Worm (Caenorhabditis elegans) whole organism, young adult: ENCODE data around the gene hsp-12.2.

Source experiments
- B0336.3 ChIP-seq: fragments of 200-800 bp; sonication (Bioruptor generic); IDR thresholded peaks from 2 replicates; pipeline ENCODE4 v1.3.6; 2022; ENCODE audit warnings: missing genetic modification characterization, missing compliant biosample characterization
- C06A6.2 ChIP-seq: fragments of 200-800 bp; sonication (Bioruptor generic); conservative IDR thresholded peaks from 2 replicates; pipeline ENCODE4 v1.3.6; 2022; ENCODE audit warnings: missing genetic modification characterization, missing compliant biosample characterization
- F10E7.11 ChIP-seq: sonication (generic microtip); optimal IDR thresholded peaks from 2 replicates; lab custom pipeline; 2017; ENCODE audit warnings: mild to moderate bottlenecking, missing genetic modification characterization, moderate library complexity, missing compliant biosample characterization
- F23B12.7 ChIP-seq: sonication (generic microtip); optimal IDR thresholded peaks from 2 replicates; lab custom pipeline; 2017; ENCODE audit warnings: missing genetic modification characterization, mild to moderate bottlenecking, missing compliant biosample characterization, antibody characterized with exemption, moderate library complexity; ENCODE audit not compliant: insufficient read depth
- F37B4.10 ChIP-seq: fragments of 200-800 bp; sonication (Bioruptor generic); IDR thresholded peaks from 2 replicates; pipeline ENCODE4 v1.3.6; 2022; ENCODE audit warnings: missing genetic modification characterization, missing compliant biosample characterization
- F49E8.2 ChIP-seq: sonication (generic microtip); optimal IDR thresholded peaks from 3 replicates; lab custom pipeline; 2017; ENCODE audit warnings: missing genetic modification characterization, mild to moderate bottlenecking, missing compliant biosample characterization, antibody characterized with exemption, moderate library complexity; ENCODE audit not compliant: insufficient read depth
- F52B5.7 ChIP-seq: sonication (generic microtip); optimal IDR thresholded peaks from 2 replicates; lab custom pipeline; 2016; ENCODE audit warnings: mild to moderate bottlenecking, missing genetic modification characterization, missing compliant biosample characterization
- F57C9.4 ChIP-seq: sonication (generic microtip); optimal IDR thresholded peaks from 2 replicates; lab custom pipeline; 2017; ENCODE audit warnings: mild to moderate bottlenecking, missing genetic modification characterization, missing compliant biosample characterization
- K12H6.12 ChIP-seq: fragments of 200-800 bp; sonication (Bioruptor generic); optimal IDR thresholded peaks from 2 replicates; lab custom pipeline; 2018; ENCODE audit warnings: mild to moderate bottlenecking, missing genetic modification characterization, missing compliant biosample characterization
- T07F8.4 ChIP-seq: sonication (generic microtip); optimal IDR thresholded peaks from 2 replicates; lab custom pipeline; 2016; ENCODE audit warnings: mild to moderate bottlenecking, missing genetic modification characterization, moderate library complexity, missing compliant biosample characterization
- Y56A3A.18 ChIP-seq: fragments of 200-800 bp; sonication (Bioruptor generic); IDR thresholded peaks from 2 replicates; pipeline ENCODE4 v1.3.6; 2022; ENCODE audit warnings: missing genetic modification reagents, missing genetic modification characterization, missing compliant biosample characterization
- Y67H2A.10 ChIP-seq: fragments of 200-800 bp; sonication (Bioruptor generic); conservative IDR thresholded peaks from 2 replicates; pipeline ENCODE4 v1.3.6; 2022; ENCODE audit warnings: missing genetic modification reagents, missing genetic modification characterization, missing compliant biosample characterization
- akir-1 ChIP-seq: fragments of 200-800 bp; sonication (Bioruptor generic); optimal IDR thresholded peaks from 2 replicates; lab custom pipeline; 2018; ENCODE audit warnings: mild to moderate bottlenecking, missing genetic modification characterization, moderate library complexity, missing compliant biosample characterization
- aptf-3 ChIP-seq: fragments of 200-800 bp; sonication (Bioruptor generic); IDR thresholded peaks from 2 replicates; pipeline ENCODE4 v1.3.6; 2022; ENCODE audit warnings: missing genetic modification characterization, missing compliant biosample characterization
- attf-5 ChIP-seq: fragments of 200-800 bp; sonication (Bioruptor generic); optimal IDR thresholded peaks from 2 replicates; lab custom pipeline; 2018; ENCODE audit warnings: mild to moderate bottlenecking, missing genetic modification characterization, missing compliant biosample characterization
- attf-6 ChIP-seq: fragments of 200-800 bp; sonication (Bioruptor generic); IDR thresholded peaks from 2 replicates; pipeline ENCODE4 v1.3.6; 2022; ENCODE audit warnings: missing genetic modification reagents, missing genetic modification characterization, missing compliant biosample characterization
- bed-1 ChIP-seq: fragments of 200-800 bp; sonication (Bioruptor generic); IDR thresholded peaks from 2 replicates; pipeline ENCODE4 v1.3.6; 2022; ENCODE audit warnings: missing genetic modification reagents, missing genetic modification characterization, missing compliant biosample characterization
- cebp-2 ChIP-seq: fragments of 200-800 bp; sonication (Bioruptor generic); IDR thresholded peaks from 2 replicates; pipeline ENCODE4 v1.3.6; 2022; ENCODE audit warnings: missing genetic modification characterization, missing compliant biosample characterization
- ceh-40 ChIP-seq: fragments of 200-800 bp; sonication (Bioruptor generic); IDR thresholded peaks from 2 replicates; pipeline ENCODE4 v1.3.6; 2022; ENCODE audit warnings: missing genetic modification characterization, missing compliant biosample characterization
- ceh-91 ChIP-seq: fragments of 200-800 bp; sonication (Bioruptor generic); IDR thresholded peaks from 2 replicates; pipeline ENCODE4 v1.3.6; 2022; ENCODE audit warnings: missing genetic modification reagents, missing genetic modification characterization, missing compliant biosample characterization
- chd-7 ChIP-seq: sonication (generic microtip); optimal IDR thresholded peaks from 2 replicates; lab custom pipeline; 2016; ENCODE audit warnings: mild to moderate bottlenecking, missing genetic modification characterization, moderate library complexity, missing compliant biosample characterization
- die-1 ChIP-seq: sonication (generic microtip); optimal IDR thresholded peaks from 2 replicates; lab custom pipeline; 2016; ENCODE audit warnings: missing genotype, mild to moderate bottlenecking, missing genetic modification characterization, missing compliant biosample characterization
- egl-44 ChIP-seq: fragments of 200-800 bp; sonication (Bioruptor generic); IDR thresholded peaks from 2 replicates; pipeline ENCODE4 v1.3.6; 2022; ENCODE audit warnings: missing genetic modification reagents, missing genetic modification characterization, missing compliant biosample characterization
- egrh-3 ChIP-seq: fragments of 200-800 bp; sonication (Bioruptor generic); IDR thresholded peaks from 2 replicates; pipeline ENCODE4 v1.3.6; 2022; ENCODE audit warnings: missing genetic modification reagents, missing genetic modification characterization, missing compliant biosample characterization
- fkh-3 ChIP-seq: sonication (generic microtip); optimal IDR thresholded peaks from 2 replicates; lab custom pipeline; 2016; ENCODE audit warnings: mild to moderate bottlenecking, missing genetic modification characterization, missing compliant biosample characterization
- gei-17 ChIP-seq: fragments of 200-800 bp; sonication (Bioruptor generic); optimal IDR thresholded peaks from 2 replicates; lab custom pipeline; 2018; ENCODE audit warnings: mild to moderate bottlenecking, missing genetic modification characterization, missing compliant biosample characterization
- hlh-12 ChIP-seq: sonication (generic microtip); optimal IDR thresholded peaks from 2 replicates; lab custom pipeline; 2016; ENCODE audit warnings: missing genetic modification characterization, missing compliant biosample characterization
- hmg-1.2 ChIP-seq: fragments of 200-800 bp; sonication (Bioruptor generic); IDR thresholded peaks from 2 replicates; pipeline ENCODE4 v1.3.6; 2022; ENCODE audit warnings: missing genetic modification reagents, missing genetic modification characterization, missing compliant biosample characterization
- hrde-1 ChIP-seq: sonication (generic microtip); optimal IDR thresholded peaks from 2 replicates; lab custom pipeline; 2016; ENCODE audit warnings: missing genetic modification characterization, mild to moderate bottlenecking, missing compliant biosample characterization, moderate library complexity, missing genotype, missing genetic modification reagents, borderline replicate concordance
- lin-35 ChIP-seq, 3 experiments: fragments of 150-350 bp in 2 of 3; sonication (generic microtip) in 1 of 3; optimal IDR thresholded peaks; 2 replicates each; lab custom pipeline; 2014 to 2018; ENCODE audit warnings: missing biosample characterization in 3 of 3, missing genetic modification characterization in 3 of 3, missing genetic modification reagents in 3 of 3
- lin-40 ChIP-seq: sonication (generic microtip); optimal IDR thresholded peaks from 2 replicates; lab custom pipeline; 2016; ENCODE audit warnings: missing genetic modification characterization, mild to moderate bottlenecking, missing compliant biosample characterization, missing genotype, missing genetic modification reagents
- lir-1 ChIP-seq: fragments of 200-800 bp; sonication (Bioruptor generic); conservative IDR thresholded peaks from 2 replicates; pipeline ENCODE4 v1.3.6; 2022; ENCODE audit warnings: missing genetic modification reagents, missing genetic modification characterization, missing compliant biosample characterization
- lsl-1 ChIP-seq: fragments of 200-800 bp; sonication (Bioruptor generic); optimal IDR thresholded peaks from 2 replicates; lab custom pipeline; 2018; ENCODE audit warnings: mild to moderate bottlenecking, missing genetic modification characterization, moderate library complexity, missing compliant biosample characterization
- lsy-27 ChIP-seq: sonication (generic microtip); optimal IDR thresholded peaks from 2 replicates; lab custom pipeline; 2017; ENCODE audit warnings: missing genetic modification characterization, mild to moderate bottlenecking, missing compliant biosample characterization, antibody characterized with exemption, missing genotype, borderline replicate concordance; ENCODE audit not compliant: insufficient read depth
- madf-3 ChIP-seq: fragments of 200-800 bp; sonication (Bioruptor generic); IDR thresholded peaks from 2 replicates; pipeline ENCODE4 v1.3.6; 2022; ENCODE audit warnings: missing genetic modification reagents, missing genetic modification characterization, missing compliant biosample characterization
- madf-8 ChIP-seq: fragments of 200-800 bp; sonication (Bioruptor generic); conservative IDR thresholded peaks from 2 replicates; pipeline ENCODE4 v1.3.6; 2022; ENCODE audit warnings: missing genetic modification reagents, missing genetic modification characterization, missing compliant biosample characterization
- mcd-1 ChIP-seq: fragments of 200-800 bp; sonication (Bioruptor generic); IDR thresholded peaks from 2 replicates; pipeline ENCODE4 v1.3.6; 2022; ENCODE audit warnings: missing genetic modification reagents, missing genetic modification characterization, missing compliant biosample characterization
- mxl-1 ChIP-seq: sonication (generic microtip); optimal IDR thresholded peaks from 2 replicates; lab custom pipeline; 2016; ENCODE audit warnings: missing genetic modification characterization, missing compliant biosample characterization
- nhr-120 ChIP-seq: fragments of 200-800 bp; sonication (Bioruptor generic); IDR thresholded peaks from 2 replicates; pipeline ENCODE4 v1.3.6; 2022; ENCODE audit warnings: missing genetic modification characterization, missing compliant biosample characterization
- nhr-80 ChIP-seq: sonication (generic microtip); optimal IDR thresholded peaks from 2 replicates; lab custom pipeline; 2016; ENCODE audit warnings: missing genetic modification characterization, missing compliant biosample characterization
- rcor-1 ChIP-seq: fragments of 200-800 bp; sonication (Bioruptor generic); IDR thresholded peaks from 2 replicates; pipeline ENCODE4 v1.3.6; 2022; ENCODE audit warnings: missing genetic modification reagents, missing genetic modification characterization, missing compliant biosample characterization
- sea-2 ChIP-seq: fragments of 200-800 bp; sonication (Bioruptor generic); IDR thresholded peaks from 2 replicates; pipeline ENCODE4 v1.3.6; 2022; ENCODE audit warnings: missing genetic modification characterization, missing compliant biosample characterization
- snpc-1.3 ChIP-seq: sonication (generic microtip); optimal IDR thresholded peaks from 2 replicates; lab custom pipeline; 2017; ENCODE audit warnings: missing genetic modification characterization, mild to moderate bottlenecking, missing compliant biosample characterization, antibody characterized with exemption, moderate library complexity, missing genotype, missing genetic modification reagents; ENCODE audit not compliant: insufficient read depth
- tbp1 ChIP-seq: fragments of 200-800 bp; sonication (Bioruptor generic); optimal IDR thresholded peaks from 2 replicates; lab custom pipeline; 2018; ENCODE audit warnings: mild to moderate bottlenecking, missing genetic modification characterization, missing compliant biosample characterization
- tbx-9 ChIP-seq: sonication (generic microtip); optimal IDR thresholded peaks from 2 replicates; lab custom pipeline; 2016; ENCODE audit warnings: borderline replicate concordance, missing genetic modification characterization, inconsistent platforms, missing compliant biosample characterization
- unc-62 ChIP-seq: fragments of 150-350 bp; optimal IDR thresholded peaks from 2 replicates; lab custom pipeline; 2014; ENCODE audit warnings: missing biosample characterization, missing genetic modification reagents, missing genetic modification characterization
- xnd-1 ChIP-seq: sonication (generic microtip); optimal IDR thresholded peaks from 2 replicates; lab custom pipeline; 2016; ENCODE audit warnings: missing genotype, missing genetic modification reagents, missing genetic modification characterization, missing compliant biosample characterization
- ztf-25 ChIP-seq: fragments of 200-800 bp; sonication (Bioruptor generic); IDR thresholded peaks from 2 replicates; pipeline ENCODE4 v1.3.6; 2022; ENCODE audit warnings: missing genetic modification reagents, missing genetic modification characterization, missing compliant biosample characterization
- ztf-26 ChIP-seq: sonication (generic microtip); optimal IDR thresholded peaks from 2 replicates; lab custom pipeline; 2017; ENCODE audit warnings: missing genetic modification characterization, missing compliant biosample characterization

hsp-12.2 gene

DNA sequence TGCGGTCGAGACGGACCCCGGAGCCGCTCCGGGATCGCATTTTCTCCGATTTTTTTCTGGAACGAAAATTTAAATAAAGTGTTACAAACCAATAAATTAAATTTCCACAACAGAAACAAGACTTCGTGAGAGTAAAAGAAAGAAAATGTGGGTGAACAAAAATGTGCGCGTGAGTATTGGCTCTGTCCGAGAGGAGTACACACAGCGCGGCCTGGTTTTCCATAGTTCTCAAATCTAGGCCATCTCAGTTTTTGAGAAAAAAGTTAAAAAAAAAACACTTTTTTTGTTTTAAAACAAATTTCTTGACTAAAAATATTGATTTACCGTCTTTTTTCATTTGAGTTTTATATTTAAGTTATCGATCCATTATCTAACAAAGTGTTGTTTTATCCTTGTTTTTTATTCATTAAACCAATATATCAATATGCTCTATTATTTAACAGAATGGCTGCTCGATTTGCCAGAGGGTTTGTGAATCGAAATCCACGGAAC, 6.7 kb downstream of the hsp-12.2 start, which contains the start of the genes C14B9.8 and mrpl-18 (continued):
- TF ChIP-seq Y67H2A.10 (GFP tag; lab: Robert Waterston, UW), result no peak
- TF ChIP-seq rcor-1, result peak; percentile 51; the same call in 1 of the 2 replicates
- TF ChIP-seq mcd-1 (GFP tag; lab: Robert Waterston, UW), result peak; percentile 51; the same call in 1 of the 2 replicates
- no peak for TF ChIP-seq gei-17 (GFP tag; lab: Kevin White, UChicago)
- no peak for TF ChIP-seq F52B5.7
- TF ChIP-seq F37B4.10 (GFP tag; lab: Robert Waterston, UW), result no peak
- TF ChIP-seq nhr-80 (tag; lab: Kevin White, UChicago), result no peak
- no peak for TF ChIP-seq tbp1 (GFP tag; lab: Kevin White, UChicago)
- no peak for TF ChIP-seq egrh-3 (GFP tag; lab: Robert Waterston, UW)
- TF ChIP-seq bed-1, result no peak
- no peak for TF ChIP-seq nhr-120 (GFP tag; lab: Robert Waterston, UW)
- peak; percentile 16 for TF ChIP-seq F23B12.7 (tag; lab: Kevin White, UChicago)
- TF ChIP-seq lsl-1 (GFP tag; lab: Kevin White, UChicago), result peak; percentile 27
- no peak for TF ChIP-seq ztf-26 (tag; lab: Kevin White, UChicago)
- no peak for TF ChIP-seq mxl-1 (tag; lab: Kevin White, UChicago)
- TF ChIP-seq F49E8.2 (tag; lab: Kevin White, UChicago), result no peak
- no peak for TF ChIP-seq lin-35 (GFP tag; optimal IDR thresholded peaks at IDR 0.05; lab: Kevin White, UChicago)
- no peak for TF ChIP-seq ceh-40
- no peak for TF ChIP-seq F57C9.4 (tag; lab: Kevin White, UChicago)
- no peak for TF ChIP-seq die-1 (tag; lab: Kevin White, UChicago)
- no peak for TF ChIP-seq tbx-9 (tag; lab: Kevin White, UChicago)
- TF ChIP-seq cebp-2 (GFP tag; lab: Robert Waterston, UW), result no peak
- 0 out of 2 replicates have a peak, but pooled peaks have one; percentile 14 for TF ChIP-seq madf-3 (GFP tag; lab: Robert Waterston, UW)
- TF ChIP-seq egl-44 (GFP tag; lab: Robert Waterston, UW), result no peak
- TF ChIP-seq akir-1 (GFP tag; lab: Kevin White, UChicago), result no peak
- TF ChIP-seq lsy-27 (tag; lab: Kevin White, UChicago), result no peak
- no peak for TF ChIP-seq xnd-1
- no peak for TF ChIP-seq hmg-1.2 (GFP tag; lab: Robert Waterston, UW)
- TF ChIP-seq ztf-25, result no peak
- TF ChIP-seq K12H6.12 (tag; lab: Kevin White, UChicago), result peak; percentile 35
- TF ChIP-seq madf-8 (GFP tag; lab: Robert Waterston, UW), result no peak
- TF ChIP-seq C06A6.2 (GFP tag; lab: Robert Waterston, UW), result no peak
- no peak for TF ChIP-seq snpc-1.3 (tag; lab: Kevin White, UChicago)
- no peak for TF ChIP-seq Y56A3A.18
- no peak for TF ChIP-seq hlh-12 (tag; lab: Kevin White, UChicago)
- TF ChIP-seq chd-7 (tag; lab: Kevin White, UChicago), result no peak
- TF ChIP-seq sea-2, result no peak
- no peak for TF ChIP-seq F10E7.11 (tag; lab: Kevin White, UChicago)
- no peak for TF ChIP-seq aptf-3 (GFP tag; lab: Robert Waterston, UW)
- peak; percentile 55 for TF ChIP-seq lir-1 (GFP tag; lab: Robert Waterston, UW)
- TF ChIP-seq ceh-91 (GFP tag; lab: Robert Waterston, UW), result no peak
- TF ChIP-seq B0336.3 (GFP tag; lab: Robert Waterston, UW), result no peak
- no peak for TF ChIP-seq fkh-3
- TF ChIP-seq hrde-1 (tag; lab: Kevin White, UChicago), result no peak
- no peak for TF ChIP-seq attf-5 (GFP tag; lab: Kevin White, UChicago)
- no peak for TF ChIP-seq unc-62 (GFP tag; lab: Kevin White, UChicago)
- no peak for TF ChIP-seq attf-6
- TF ChIP-seq lin-40, result peak; percentile 27
- TF ChIP-seq T07F8.4, result no peak
